Worm (Caenorhabditis elegans) whole organism, L4 larva: ENCODE data around the gene srh-217.

ENCODE experiments used
- T26A8.4 ChIP-seq: fragments of 200-800 bp; sonication (Bioruptor generic); IDR thresholded peaks from 2 replicates; pipeline ENCODE4 v1.3.6; 2022; ENCODE audit warnings: missing genetic modification characterization, missing compliant biosample characterization
- daf-19 ChIP-seq: fragments of 200-800 bp; sonication (Bioruptor generic); conservative IDR thresholded peaks from 2 replicates; pipeline ENCODE4 v1.3.6; 2022; ENCODE audit warnings: missing genetic modification characterization, missing compliant biosample characterization
- egl-27 ChIP-seq: sonication (generic microtip); optimal IDR thresholded peaks from 3 replicates; lab custom pipeline; 2017; ENCODE audit warnings: missing biosample characterization, missing genetic modification reagents, missing genetic modification characterization
- lir-3 ChIP-seq: sonication (generic microtip); optimal IDR thresholded peaks from 2 replicates; lab custom pipeline; 2016; ENCODE audit warnings: mild to moderate bottlenecking, missing genetic modification characterization, missing compliant biosample characterization
- lsy-2 ChIP-seq, 2 experiments: fragments of 150-350 bp in 1 of 2; sonication (generic microtip) in 1 of 2; optimal IDR thresholded peaks; 2 replicates each; lab custom pipeline; 2014 to 2017; ENCODE audit warnings: missing biosample characterization in 2 of 2, missing genetic modification characterization in 2 of 2
- nhr-11 ChIP-seq: fragments of 150-350 bp; optimal IDR thresholded peaks from 2 replicates; lab custom pipeline; 2014; ENCODE audit warnings: missing biosample characterization, missing genetic modification characterization
- nhr-48 ChIP-seq: sonication (generic microtip); optimal IDR thresholded peaks from 2 replicates; lab custom pipeline; 2016; ENCODE audit warnings: mild to moderate bottlenecking, missing genetic modification characterization, missing compliant biosample characterization
- pha-4 ChIP-seq, 2 experiments: fragments of 150-350 bp in 1 of 2; fragments of 200-800 bp in 1 of 2; sonication (Bioruptor generic) in 1 of 2; IDR thresholded peaks in 1 of 2; optimal IDR thresholded peaks in 1 of 2; 2 replicates each; pipeline versions ENCODE4 v1.3.6 to Lab custom; 2014 to 2022; ENCODE audit warnings: missing genetic modification characterization in 2 of 2, missing genetic modification reagents in 2 of 2, missing biosample characterization in 1 of 2, missing compliant biosample characterization in 1 of 2
- skn-1 ChIP-seq: fragments of 150-350 bp; optimal IDR thresholded peaks from 2 replicates; lab custom pipeline; 2014; ENCODE audit warnings: missing biosample characterization, missing genetic modification characterization

DNA sequence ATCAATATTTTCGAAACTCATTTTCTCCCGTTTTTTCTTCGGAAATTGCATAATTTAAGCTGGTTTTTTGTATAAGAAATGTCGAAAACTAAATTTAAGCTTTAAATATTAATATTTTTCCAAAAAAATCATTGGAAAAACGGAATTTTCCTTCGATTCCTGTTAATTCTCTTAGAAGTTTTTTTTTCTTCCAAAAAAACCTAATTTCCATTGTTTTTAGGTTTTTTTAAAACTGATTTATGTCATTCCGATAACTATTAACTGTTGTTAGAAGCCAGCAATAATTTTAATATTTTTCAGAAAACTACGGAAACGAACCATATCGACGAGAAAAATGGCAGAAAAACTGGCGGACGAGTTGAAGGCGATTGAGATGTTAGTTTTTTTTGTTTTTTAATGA lies 6.0 kb upstream of the srh-217 start, which contains the start of gene fbxa-114:
- TF ChIP-seq pha-4 (GFP tag; IDR thresholded peaks at IDR 0.05; lab: Robert Waterston, UW) (no peak), pha-4 (tag; optimal IDR thresholded peaks at IDR 0.05; lab: Kevin White, UChicago) (no peak), nhr-48 (no peak), daf-19 (GFP tag; lab: Robert Waterston, UW) (no peak), lsy-2 (tag; optimal IDR thresholded peaks at IDR 0.05; lab: Kevin White, UChicago) (no peak), lir-3 (tag; lab: Kevin White, UChicago) (no peak), egl-27 (tag; lab: Kevin White, UChicago) (no peak), nhr-11 (tag; lab: Kevin White, UChicago) (no peak), skn-1 (tag; lab: Kevin White, UChicago) (no peak), T26A8.4 (GFP tag; lab: Robert Waterston, UW) (no peak)
